Worm (Caenorhabditis elegans): Measurements from ENCODE around the gene C52E2.3.

ce11 chrII:1844552-1844951 is 6.5 kb upstream of the C52E2.3 start:
- TF ChIP-seq pqm-1 (tag; optimal IDR thresholded peaks at IDR 0.05) (no peak), ztf-11 (tag; optimal IDR thresholded peaks at IDR 0.05) (no peak), nhr-12 (tag; optimal IDR thresholded peaks at IDR 0.05) (no peak), elt-3 (tag; optimal IDR thresholded peaks at IDR 0.05) (no peak), nhr-43 (tag; optimal IDR thresholded peaks at IDR 0.05; ENCODE audit: poor library complexity, severe bottlenecking) (no peak), tbx-2 (tag; optimal IDR thresholded peaks at IDR 0.05) (no peak), nhr-237 (tag; optimal IDR thresholded peaks at IDR 0.05) (no peak), fos-1 (tag; optimal IDR thresholded peaks at IDR 0.05) (no peak), elt-2 (tag; optimal IDR thresholded peaks at IDR 0.05) (no peak), lin-39 (tag; optimal IDR thresholded peaks at IDR 0.05) (no peak), nhr-76 (tag; optimal IDR thresholded peaks at IDR 0.05) (no peak), nhr-28 (tag; optimal IDR thresholded peaks at IDR 0.05) (no peak), ama-1 (optimal IDR thresholded peaks at IDR 0.05) (no peak), jun-1 (tag; optimal IDR thresholded peaks at IDR 0.05) (no peak)
